Fruit fly (Drosophila melanogaster) whole organism: Measurements from ENCODE around the gene deltaCOP.

Source experiments
- CG8478 ChIP-seq: fragments of >200 bp; optimal IDR thresholded peaks from 2 replicates; lab custom pipeline; 2018; ENCODE audit warnings: inconsistent platforms
- pan ChIP-seq: fragments of >200 bp; optimal IDR thresholded peaks from 2 replicates; lab custom pipeline; 2017
- psq ChIP-seq: fragments of >200 bp; optimal IDR thresholded peaks from 2 replicates; lab custom pipeline; 2017
- usp ChIP-seq: fragments of >200 bp; optimal IDR thresholded peaks from 2 replicates; lab custom pipeline; 2017; ENCODE audit warnings: missing biosample characterization, missing genetic modification characterization, mixed read lengths

DNA sequence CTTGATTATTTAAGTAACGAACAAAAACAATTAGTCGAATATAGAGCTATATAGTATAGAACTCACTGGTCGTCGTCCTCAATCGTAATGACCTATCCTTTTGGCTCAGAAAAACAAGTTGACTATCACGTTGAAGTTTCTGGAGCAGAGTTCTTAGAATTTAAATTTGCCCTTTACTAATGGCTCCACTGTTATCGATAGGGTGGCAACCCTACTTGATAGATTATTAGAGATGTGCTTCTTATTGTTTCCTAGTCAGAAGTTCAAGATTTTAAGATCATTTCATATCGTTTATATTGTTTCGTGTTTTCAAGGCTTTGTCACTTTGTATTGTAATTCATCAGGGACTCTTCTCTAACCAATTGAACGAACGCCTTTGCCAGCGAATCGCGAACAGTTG, 41.3 kb downstream of the deltaCOP start, which contains the start of gene CG14810:
- no peak for TF ChIP-seq psq (lab: Kevin White, UChicago)
- TF ChIP-seq usp (GFP tag; lab: Kevin White, UChicago) = no peak
- no peak for TF ChIP-seq CG8478 (lab: Kevin White, UChicago)
- TF ChIP-seq pan (lab: Kevin White, UChicago) = no peak
